Worm (Caenorhabditis elegans) whole organism, midembryonic: Measurements from ENCODE around the gene fbxb-81.
"Not testable (repeated sequence)": the region's sequence is repeated elsewhere in the genome, so short reads cannot be mapped to it uniquely, and the experiment has no call there.

ENCODE experiments used
- T22C8.4 ChIP-seq: fragments of 200-800 bp; sonication (Bioruptor generic); IDR thresholded peaks from 2 replicates; pipeline ENCODE4 v1.3.6; 2022; ENCODE audit warnings: missing genetic modification characterization, missing compliant biosample characterization
- cog-1 ChIP-seq: sonication (generic microtip); optimal IDR thresholded peaks from 2 replicates; lab custom pipeline; 2016; ENCODE audit warnings: missing genetic modification characterization, missing compliant biosample characterization
- flt-1 ChIP-seq: fragments of 200-800 bp; sonication (Bioruptor generic); IDR thresholded peaks from 2 replicates; pipeline ENCODE4 v1.3.6; 2022; ENCODE audit warnings: missing genetic modification characterization, missing compliant biosample characterization
- klf-2 ChIP-seq: fragments of 200-800 bp; sonication (Bioruptor generic); conservative IDR thresholded peaks from 2 replicates; pipeline ENCODE4 v1.3.6; 2022; ENCODE audit warnings: missing genetic modification reagents, missing genetic modification characterization, missing compliant biosample characterization
- med-1 ChIP-seq: sonication (generic microtip); optimal IDR thresholded peaks from 2 replicates; lab custom pipeline; 2017; ENCODE audit warnings: missing genetic modification characterization, mild to moderate bottlenecking, missing compliant biosample characterization, antibody characterized with exemption, missing genetic modification reagents; ENCODE audit not compliant: insufficient read depth
- ref-1 ChIP-seq: fragments of 200-800 bp; sonication (Bioruptor generic); conservative IDR thresholded peaks from 2 replicates; pipeline ENCODE4 v1.3.6; 2022; ENCODE audit warnings: missing genetic modification reagents, missing genetic modification characterization, missing compliant biosample characterization
- tab-1 ChIP-seq: fragments of 200-800 bp; sonication (Bioruptor generic); IDR thresholded peaks from 2 replicates; pipeline ENCODE4 v1.3.6; 2022; ENCODE audit warnings: missing genetic modification characterization, missing compliant biosample characterization
- ztf-23 ChIP-seq: fragments of 200-800 bp; sonication (Bioruptor generic); IDR thresholded peaks from 2 replicates; pipeline ENCODE4 v1.3.6; 2022; ENCODE audit warnings: missing genetic modification reagents, missing genetic modification characterization, missing compliant biosample characterization
- ztf-29 ChIP-seq: fragments of 200-800 bp; sonication (Bioruptor generic); IDR thresholded peaks from 2 replicates; pipeline ENCODE4 v1.3.6; 2022; ENCODE audit warnings: missing genetic modification reagents, missing genetic modification characterization, missing compliant biosample characterization

The fbxb-81 gene

DNA sequence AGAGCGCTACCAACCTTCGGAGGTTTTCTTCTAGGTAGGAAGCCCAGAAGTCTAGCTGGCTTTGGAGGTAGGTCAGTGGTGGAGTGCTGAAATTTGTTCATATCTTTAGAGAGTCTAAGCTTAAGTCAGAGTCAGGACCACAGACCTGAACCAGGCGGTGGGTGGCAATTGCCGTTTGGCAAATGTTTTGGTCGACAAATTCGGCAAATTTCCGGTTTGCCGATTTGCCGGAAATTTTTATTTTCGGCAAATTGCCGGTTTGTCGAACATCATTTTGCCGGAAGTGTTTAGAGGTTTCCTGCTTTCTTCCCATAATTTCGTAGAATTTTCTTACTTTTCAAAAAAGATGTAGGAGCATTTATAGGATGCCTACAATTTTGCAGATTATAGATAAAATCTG is 42.2 kb downstream of the fbxb-81 start, which contains the start of gene C29F9.9:
Gene C29F9.9, minus strand, starts transcription at position 101 of the 400 bp plus-strand sequence.
- TF ChIP-seq flt-1; ztf-29 (GFP tag; lab: Robert Waterston, UW); T22C8.4: not testable (repeated sequence)

ce11 chrIII:97018-97417 is 44.0 kb downstream of the fbxb-81 start, which contains the start of gene C29F9.8:
Gene C29F9.8 (minus strand): TSS chrIII:97118.
- TF ChIP-seq klf-2 (GFP tag; lab: Robert Waterston, UW); cog-1 (tag; lab: Kevin White, UChicago); T22C8.4: not testable (repeated sequence)

DNA sequence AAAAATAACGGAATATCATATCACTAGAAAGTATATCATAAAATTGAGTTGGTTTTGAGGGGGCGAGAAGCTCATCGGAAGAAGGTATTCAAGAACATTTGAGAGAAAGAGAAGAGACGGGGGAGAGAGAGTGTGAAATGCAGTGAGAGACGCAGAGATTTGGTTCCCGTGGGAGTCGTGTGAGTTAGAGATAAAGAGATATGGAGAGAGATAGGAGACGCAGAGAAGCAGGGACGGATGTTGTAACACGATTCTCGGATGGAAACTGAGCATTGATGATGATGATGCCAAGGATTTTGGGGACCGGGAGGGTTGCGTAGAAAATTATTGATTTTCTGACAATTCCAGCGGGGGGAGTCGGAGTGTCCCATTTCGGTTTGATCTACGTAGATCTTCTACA is 44.8 kb downstream of the fbxb-81 start:
- TF ChIP-seq med-1 (GFP tag; lab: Kevin White, UChicago) (no peak), flt-1 (no peak), cog-1 (tag; lab: Kevin White, UChicago) (no peak), tab-1 (GFP tag; lab: Robert Waterston, UW) (no peak), ztf-23 (no peak), ref-1 (no peak), T22C8.4 (no peak), ztf-29 (GFP tag; lab: Robert Waterston, UW) (no peak), klf-2 (GFP tag; lab: Robert Waterston, UW) (no peak)

DNA sequence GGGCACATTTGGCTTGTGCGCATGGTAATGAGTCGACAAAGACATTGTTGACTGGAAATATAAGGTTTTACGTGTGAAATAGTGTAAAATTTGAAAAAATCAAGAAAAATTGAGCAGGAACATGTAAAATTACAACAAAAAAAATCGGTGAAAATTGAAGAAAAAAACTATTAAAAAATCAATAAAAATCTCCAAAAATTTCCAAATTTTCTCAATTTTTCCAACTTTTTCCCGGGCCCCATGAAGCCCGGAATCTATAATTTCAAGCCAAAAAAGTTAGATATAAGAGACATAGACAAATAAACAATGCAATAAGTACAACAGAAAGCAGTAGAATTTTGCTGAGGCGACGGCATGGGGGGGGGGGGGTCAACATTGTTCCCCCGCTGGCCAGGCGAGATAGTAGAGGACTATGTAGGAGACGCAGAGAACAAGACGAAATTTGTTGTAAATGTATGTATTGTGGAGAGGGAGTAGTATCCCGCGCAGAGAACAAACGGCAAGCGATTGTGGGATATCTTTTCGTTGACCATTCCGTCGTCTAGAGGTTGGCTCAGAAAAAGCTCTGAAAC is 46.2 kb downstream of the fbxb-81 start, which contains the start of gene pat-4:
Gene pat-4, minus strand, starts transcription at position 51 of the 572 bp plus-strand sequence.
- TF ChIP-seq ztf-23: no peak

ce11 chrIII:92247-92646 is 48.8 kb downstream of the fbxb-81 start:
- no peak for TF ChIP-seq ztf-29 (GFP tag; lab: Robert Waterston, UW)
